Worm (Caenorhabditis elegans): ENCODE measurements around the gene dmd-7.

dmd-7 gene

ce11 chrV:6276205-6276604 lies 29.5 kb downstream of the dmd-7 start, which contains the start of gene F31F7.1:
Gene F31F7.1 (plus strand): TSS chrV:6276439.
- TF ChIP-seq mab-5 (tag; optimal IDR thresholded peaks at IDR 0.05) (no peak), unc-120 (tag; optimal IDR thresholded peaks at IDR 0.05; ENCODE audit: poor library complexity, severe bottlenecking) (no peak), ceh-83 (GFP tag; optimal IDR thresholded peaks at IDR 0.05) (no peak), zip-8 (tag; optimal IDR thresholded peaks at IDR 0.05) (no peak), nhr-12 (tag; optimal IDR thresholded peaks at IDR 0.05) (no peak), hlh-1 (tag; optimal IDR thresholded peaks at IDR 0.05) (no peak), unc-62 (GFP tag; optimal IDR thresholded peaks at IDR 0.05) (no peak), sem-2 (GFP tag; optimal IDR thresholded peaks at IDR 0.05) (no peak), mls-2 (tag; optimal IDR thresholded peaks at IDR 0.05) (no peak), cnd-1 (tag; optimal IDR thresholded peaks at IDR 0.05) (no peak), ceh-39 (tag; optimal IDR thresholded peaks at IDR 0.05) (no peak), blmp-1 (tag; optimal IDR thresholded peaks at IDR 0.05) (no peak)

ce11 chrV:6277178-6277834 lies 30.6 kb downstream of the dmd-7 start:
- no peak for TF ChIP-seq nhr-28 (tag; optimal IDR thresholded peaks at IDR 0.05)
- no peak for TF ChIP-seq elt-1 (tag; optimal IDR thresholded peaks at IDR 0.05; ENCODE audit: borderline replicate concordance, insufficient read depth)
- TF ChIP-seq ceh-43 (GFP tag; optimal IDR thresholded peaks at IDR 0.05): no peak
- TF ChIP-seq nhr-12 (tag; optimal IDR thresholded peaks at IDR 0.05): no peak
- TF ChIP-seq unc-62 (GFP tag; optimal IDR thresholded peaks at IDR 0.05): no peak
- no peak for TF ChIP-seq mep-1 (tag; optimal IDR thresholded peaks at IDR 0.05)
- TF ChIP-seq ces-1 (GFP tag; optimal IDR thresholded peaks at IDR 0.05): no peak
- no peak for TF ChIP-seq snpc-4 (tag; optimal IDR thresholded peaks at IDR 0.05)
- no peak for TF ChIP-seq sem-2 (GFP tag; optimal IDR thresholded peaks at IDR 0.05)

ce11 chrV:6278117-6279081 lies 31.7 kb downstream of the dmd-7 start, which contains the start of gene fil-2:
Gene fil-2 (plus strand): TSS chrV:6279031.
- TF ChIP-seq nhr-237 (tag; optimal IDR thresholded peaks at IDR 0.05) (no peak), nhr-28 (tag; optimal IDR thresholded peaks at IDR 0.05) (no peak), nhr-12 (tag; optimal IDR thresholded peaks at IDR 0.05) (no peak)

- TF ChIP-seq nhr-28 (tag; optimal IDR thresholded peaks at IDR 0.05): no peak
- no peak for TF ChIP-seq mab-5 (tag; optimal IDR thresholded peaks at IDR 0.05)
- TF ChIP-seq tbx-8 (GFP tag; optimal IDR thresholded peaks at IDR 0.05): no peak
Observed at ce11 chrV:6280067-6280466, 33.3 kb downstream of the dmd-7 start.

ce11 chrV:6281175-6281574 lies 34.4 kb downstream of the dmd-7 start, which contains the start of the genes K12B6.4 and spe-49:
Gene K12B6.4 (minus strand): TSS chrV:6281275.
Gene spe-49 (plus strand): TSS chrV:6281359.
- TF ChIP-seq ceh-83 (GFP tag; optimal IDR thresholded peaks at IDR 0.05) (no peak), unc-62 (GFP tag; optimal IDR thresholded peaks at IDR 0.05) (no peak), sem-2 (GFP tag; optimal IDR thresholded peaks at IDR 0.05) (no peak)

- TF ChIP-seq sptf-1 (tag; optimal IDR thresholded peaks at IDR 0.05): no peak
- TF ChIP-seq drap-1 (GFP tag; optimal IDR thresholded peaks at IDR 0.05): no peak
- no peak for TF ChIP-seq mab-5 (tag; optimal IDR thresholded peaks at IDR 0.05)
- TF ChIP-seq ham-2 (GFP tag; optimal IDR thresholded peaks at IDR 0.05): no peak
- no peak for TF ChIP-seq mep-1 (tag; optimal IDR thresholded peaks at IDR 0.05)
Observed at ce11 chrV:6286343-6286742, 39.6 kb downstream of the dmd-7 start, which contains the start of gene srn-1. Gene srn-1 (minus strand): TSS chrV:6286443.

- no peak for TF ChIP-seq unc-120 (tag; optimal IDR thresholded peaks at IDR 0.05; ENCODE audit: poor library complexity, severe bottlenecking)
- no peak for TF ChIP-seq hlh-1 (tag; optimal IDR thresholded peaks at IDR 0.05)
- no peak for TF ChIP-seq ceh-83 (GFP tag; optimal IDR thresholded peaks at IDR 0.05)
- no peak for TF ChIP-seq bed-3 (GFP tag; optimal IDR thresholded peaks at IDR 0.05)
- no peak for TF ChIP-seq ceh-43 (GFP tag; optimal IDR thresholded peaks at IDR 0.05)
- no peak for TF ChIP-seq tbx-8 (GFP tag; optimal IDR thresholded peaks at IDR 0.05)
- no peak for TF ChIP-seq nhr-12 (tag; optimal IDR thresholded peaks at IDR 0.05)
- TF ChIP-seq nhr-28 (tag; optimal IDR thresholded peaks at IDR 0.05): no peak
- no peak for TF ChIP-seq pha-4 (tag; optimal IDR thresholded peaks at IDR 0.05)
- TF ChIP-seq blmp-1 (tag; optimal IDR thresholded peaks at IDR 0.05): no peak
- no peak for TF ChIP-seq sptf-1 (tag; optimal IDR thresholded peaks at IDR 0.05)
- no peak for TF ChIP-seq snpc-4 (tag; optimal IDR thresholded peaks at IDR 0.05)
Observed at ce11 chrV:6288607-6289006, 41.9 kb downstream of the dmd-7 start, which contains the start of gene K12B6.11. Gene K12B6.11 (plus strand): TSS chrV:6288907.
